Fruit fly (Drosophila melanogaster): ENCODE data around the gene ru.

ru gene

DNA sequence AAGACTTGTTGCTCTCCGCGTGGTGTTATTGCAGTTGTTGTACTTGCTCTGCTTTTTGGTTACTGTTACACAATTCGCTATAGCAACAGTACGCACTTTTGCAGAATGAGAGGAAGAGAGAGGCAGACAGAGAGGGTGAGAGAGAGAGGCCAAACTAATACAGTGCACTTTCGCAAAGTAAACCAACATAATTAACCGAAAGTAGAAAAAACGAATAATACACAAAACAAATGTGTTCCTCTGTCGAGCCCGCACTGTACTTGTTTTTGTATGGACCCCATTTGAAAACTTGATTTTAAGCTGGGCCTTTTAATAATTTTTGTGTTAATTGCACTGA is 35.0 kb upstream of the ru start (continued):
- TF ChIP-seq CG15601 (tag; optimal IDR thresholded peaks at IDR 0.05) (no peak), ap (GFP tag; IDR thresholded peaks at IDR 0.05) (no peak), ATbp (GFP tag; optimal IDR thresholded peaks at IDR 0.05) (peak; percentile 0), CG4360 (GFP tag; IDR thresholded peaks at IDR 0.05) (no peak; the same call in 1 of the 2 replicates), gsb (GFP tag; IDR thresholded peaks at IDR 0.05) (0 out of 2 replicates have a peak, but pooled peaks have one; percentile 32), CG10959 (GFP tag; IDR thresholded peaks at IDR 0.05) (no peak), ewg (GFP tag; optimal IDR thresholded peaks at IDR 0.05) (no peak), CG11456 (GFP tag; IDR thresholded peaks at IDR 0.05) (peak; percentile 51; the same call in 1 of the 3 replicates), bsh (GFP tag; optimal IDR thresholded peaks at IDR 0.05) (no peak), CG4854 (GFP tag; optimal IDR thresholded peaks at IDR 0.05) (peak; percentile 19), CG2120 (GFP tag; optimal IDR thresholded peaks at IDR 0.05) (peak; percentile 70), Sin3A (optimal IDR thresholded peaks at IDR 0.05) (no peak), dmrt11E (tag; optimal IDR thresholded peaks at IDR 0.05) (no peak), ranshi (GFP tag; IDR thresholded peaks at IDR 0.05) (peak; percentile 54; the same call in 1 of the 2 replicates), run (tag; optimal IDR thresholded peaks at IDR 0.05) (no peak), h (optimal IDR thresholded peaks at IDR 0.05) (no peak), CG1647 (GFP tag; optimal IDR thresholded peaks at IDR 0.05) (peak; percentile 49), dysf (GFP tag; IDR thresholded peaks at IDR 0.05) (peak; percentile 63; the same call in 1 of the 3 replicates), CG11723 (GFP tag; optimal IDR thresholded peaks at IDR 0.05) (no peak), CG34422 (GFP tag; IDR thresholded peaks at IDR 0.05) (no peak), Ets65A (GFP tag) (peak; percentile 77), Xrp1 (GFP tag; IDR thresholded peaks at IDR 0.05) (peak; percentile 70), HLH54F (GFP tag; optimal IDR thresholded peaks at IDR 0.05) (no peak), CG5953 (GFP tag; IDR thresholded peaks at IDR 0.05) (no peak), Oli (tag; optimal IDR thresholded peaks at IDR 0.05) (peak; percentile 26), phol (tag; optimal IDR thresholded peaks at IDR 0.05) (no peak), CG17361 (GFP tag; IDR thresholded peaks at IDR 0.05) (0 out of 3 replicates have a peak, but pooled peaks have one; percentile 10), chn (GFP tag; optimal IDR thresholded peaks at IDR 0.05) (no peak), CG10979 (tag; optimal IDR thresholded peaks at IDR 0.05) (no peak), ase (GFP tag; IDR thresholded peaks at IDR 0.05) (peak; percentile 27; the same call in 1 of the 3 replicates), jigr1 (GFP tag; IDR thresholded peaks at IDR 0.05) (no peak), CG14965 (GFP tag; optimal IDR thresholded peaks at IDR 0.05; ENCODE audit: borderline replicate concordance) (no peak), CG12155 (GFP tag; optimal IDR thresholded peaks at IDR 0.05) (peak; percentile 31), salm (tag; optimal IDR thresholded peaks at IDR 0.05) (no peak), ttk (GFP tag; IDR thresholded peaks at IDR 0.05) (peak; percentile 60), CG12219 (GFP tag; optimal IDR thresholded peaks at IDR 0.05) (no peak), Xbp1 (GFP tag; optimal IDR thresholded peaks at IDR 0.05) (peak; percentile 43), CG11695 (GFP tag; IDR thresholded peaks at IDR 0.05) (0 out of 3 replicates have a peak, but pooled peaks have one; percentile 33), CG12071 (GFP tag; optimal IDR thresholded peaks at IDR 0.05) (peak; percentile 58), Deaf1 (tag; optimal IDR thresholded peaks at IDR 0.05) (no peak), Bdp1 (GFP tag; optimal IDR thresholded peaks at IDR 0.05) (no peak), Med (GFP tag) (peak; percentile 94), CG11696 (GFP tag; IDR thresholded peaks at IDR 0.05) (peak; percentile 20; the same call in 1 of the 2 replicates), chif (GFP tag; optimal IDR thresholded peaks at IDR 0.05) (no peak), prd (optimal IDR thresholded peaks at IDR 0.05) (no peak), prd (GFP tag; IDR thresholded peaks at IDR 0.05) (peak; percentile 69), Dref (GFP tag; IDR thresholded peaks at IDR 0.05) (no peak), ash1 (GFP tag; optimal IDR thresholded peaks at IDR 0.05) (no peak), Nf-YC (tag; optimal IDR thresholded peaks at IDR 0.05) (no peak), Doc3 (GFP tag; IDR thresholded peaks at IDR 0.05; ENCODE audit: partially characterized antibody) (no peak), Ada2b (GFP tag; IDR thresholded peaks at IDR 0.05) (peak; percentile 71), unc-4 (GFP tag; IDR thresholded peaks at IDR 0.05; ENCODE audit: partially characterized antibody) (no peak), Dp (GFP tag; optimal IDR thresholded peaks at IDR 0.05) (no peak)

Measured in whole organism, embryonic.